Worm (Caenorhabditis elegans) whole organism, L4 larva: ENCODE results near the gene F36A4.2.

Experiments used
- F44E2.7 ChIP-seq: fragments of 200-800 bp; sonication (Bioruptor generic); IDR thresholded peaks from 2 replicates; pipeline ENCODE4 v2.1.2; 2022; ENCODE audit warnings: missing genetic modification characterization, missing compliant biosample characterization
- dmd-6 ChIP-seq: fragments of 200-800 bp; sonication (Bioruptor generic); IDR thresholded peaks from 2 replicates; pipeline ENCODE4 v1.3.6; 2022; ENCODE audit warnings: missing genetic modification reagents, missing genetic modification characterization, missing compliant biosample characterization
- madf-9 ChIP-seq: fragments of 200-800 bp; sonication (Bioruptor generic); conservative IDR thresholded peaks from 2 replicates; pipeline ENCODE4 v1.3.6; 2022; ENCODE audit warnings: missing genetic modification reagents, missing genetic modification characterization, missing compliant biosample characterization
- nhr-76 ChIP-seq: fragments of 150-350 bp; optimal IDR thresholded peaks from 2 replicates; lab custom pipeline; 2014; ENCODE audit warnings: missing biosample characterization, missing genetic modification characterization
- saeg-2 ChIP-seq: fragments of 200-800 bp; sonication (Bioruptor generic); IDR thresholded peaks from 2 replicates; pipeline ENCODE4 v1.3.6; 2022; ENCODE audit warnings: missing genetic modification reagents, missing genetic modification characterization, missing compliant biosample characterization
- sdz-12 ChIP-seq: fragments of 200-800 bp; sonication (Bioruptor generic); optimal IDR thresholded peaks from 2 replicates; lab custom pipeline; 2018; ENCODE audit warnings: mild to moderate bottlenecking, missing genetic modification characterization, missing compliant biosample characterization
- snpc-4 ChIP-seq: fragments of 150-350 bp; optimal IDR thresholded peaks from 2 replicates; lab custom pipeline; 2014; ENCODE audit warnings: missing biosample characterization, missing genetic modification characterization

- no peak for TF ChIP-seq dmd-6 (GFP tag; lab: Robert Waterston, UW)
- no peak for TF ChIP-seq snpc-4 (tag; lab: Kevin White, UChicago)
- TF ChIP-seq nhr-76 (tag; lab: Kevin White, UChicago) = no peak
- no peak for TF ChIP-seq sdz-12
- no peak for TF ChIP-seq F44E2.7 (GFP tag; lab: Robert Waterston, UW)
- no peak for TF ChIP-seq madf-9 (GFP tag; lab: Robert Waterston, UW)
- TF ChIP-seq saeg-2 (GFP tag; lab: Robert Waterston, UW) = no peak
Measured at ce11 chrIV:4246493-4246892, 24.5 kb upstream of the F36A4.2 start, which contains the start of gene ttr-20.
